Worm (Caenorhabditis elegans): ENCODE data around the gene fars-3.

Gene fars-3

ce11 chrII:8515521-8515920, 50.9 kb downstream of the fars-3 start:
- TF ChIP-seq ceh-83 (GFP tag; optimal IDR thresholded peaks at IDR 0.05) (no peak), elt-1 (tag; optimal IDR thresholded peaks at IDR 0.05; ENCODE audit: borderline replicate concordance, insufficient read depth) (no peak), lin-32 (GFP tag; optimal IDR thresholded peaks at IDR 0.05) (no peak), nhr-237 (tag; optimal IDR thresholded peaks at IDR 0.05) (no peak), elt-3 (tag; optimal IDR thresholded peaks at IDR 0.05) (no peak), ceh-43 (GFP tag; optimal IDR thresholded peaks at IDR 0.05) (no peak), unc-120 (tag; optimal IDR thresholded peaks at IDR 0.05; ENCODE audit: poor library complexity, severe bottlenecking) (no peak), drap-1 (GFP tag; optimal IDR thresholded peaks at IDR 0.05) (no peak), ces-1 (GFP tag; optimal IDR thresholded peaks at IDR 0.05) (no peak), mls-2 (tag; optimal IDR thresholded peaks at IDR 0.05) (no peak), mep-1 (tag; optimal IDR thresholded peaks at IDR 0.05) (no peak), sem-2 (GFP tag; optimal IDR thresholded peaks at IDR 0.05) (no peak), unc-39 (tag; optimal IDR thresholded peaks at IDR 0.05) (no peak), nhr-2 (tag; optimal IDR thresholded peaks at IDR 0.05) (no peak), mab-5 (tag; optimal IDR thresholded peaks at IDR 0.05) (no peak), nhr-28 (tag; optimal IDR thresholded peaks at IDR 0.05) (no peak), bed-3 (GFP tag; optimal IDR thresholded peaks at IDR 0.05) (no peak), M03D4.4 (tag; optimal IDR thresholded peaks at IDR 0.05) (no peak), flh-1 (GFP tag; optimal IDR thresholded peaks at IDR 0.05) (no peak)
